Fruit fly (Drosophila melanogaster) whole organism, embryonic: ENCODE data around the gene Gr39a.
A peak's percentile ranks its signal among the peaks of the same experiment; 100 is the strongest.

Experiments
- Ada2b ChIP-seq: fragments of 200-800 bp; sonication (Bioruptor generic); IDR thresholded peaks from 2 replicates; pipeline ENCODE4 v1.3.6; 2022; ENCODE audit warnings: missing biosample characterization, missing genetic modification characterization
- CG11695 ChIP-seq: fragments of 200-800 bp; sonication (Bioruptor generic); IDR thresholded peaks from 3 replicates; pipeline ENCODE4 v1.3.6; 2022; ENCODE audit warnings: missing biosample characterization, missing genetic modification characterization
- CG11696 ChIP-seq: fragments of 200-800 bp; sonication (Bioruptor generic); IDR thresholded peaks from 2 replicates; pipeline ENCODE4 v1.3.6; 2022; ENCODE audit warnings: missing biosample characterization, missing genetic modification characterization
- CG12155 ChIP-seq: fragments of 200-800 bp; sonication (Bioruptor generic); optimal IDR thresholded peaks from 3 replicates; lab custom pipeline; 2016; ENCODE audit warnings: missing biosample characterization, missing genetic modification characterization
- CG12769 ChIP-seq: fragments of 200-800 bp; sonication (Bioruptor generic); optimal IDR thresholded peaks from 2 replicates; lab custom pipeline; 2019; ENCODE audit warnings: missing biosample characterization, mild to moderate bottlenecking, missing genetic modification characterization, moderate library complexity
- CG13287 ChIP-seq: fragments of 200-800 bp; sonication (Bioruptor generic); IDR thresholded peaks from 2 replicates; pipeline ENCODE4 v1.3.6; 2022; ENCODE audit warnings: missing biosample characterization, missing genetic modification characterization; ENCODE audit not compliant: partially characterized antibody
- CG13296 ChIP-seq: fragments of 200-800 bp; sonication (Bioruptor generic); optimal IDR thresholded peaks from 3 replicates; lab custom pipeline; 2018; ENCODE audit warnings: missing biosample characterization, mild to moderate bottlenecking, missing genetic modification characterization
- CG13894 ChIP-seq: fragments of 200-800 bp; sonication (Bioruptor generic); optimal IDR thresholded peaks from 3 replicates; lab custom pipeline; 2018; ENCODE audit warnings: missing biosample characterization, mild to moderate bottlenecking, missing genetic modification characterization, moderate library complexity
- CG14441 ChIP-seq: fragments of 200-800 bp; sonication (Bioruptor generic); IDR thresholded peaks from 2 replicates; pipeline ENCODE4 v1.3.6; 2022; ENCODE audit warnings: missing biosample characterization, missing genetic modification characterization
- CG1529 ChIP-seq: fragments of 200-800 bp; sonication (Bioruptor generic); optimal IDR thresholded peaks from 3 replicates; lab custom pipeline; 2018; ENCODE audit warnings: missing biosample characterization, missing genetic modification characterization
- CG17359 ChIP-seq: fragments of 200-800 bp; sonication (Bioruptor generic); optimal IDR thresholded peaks from 3 replicates; lab custom pipeline; 2018; ENCODE audit warnings: missing biosample characterization, mild to moderate bottlenecking, missing genetic modification characterization, moderate library complexity
- CG17361 ChIP-seq: fragments of 200-800 bp; sonication (Bioruptor generic); IDR thresholded peaks from 3 replicates; pipeline ENCODE4 v1.3.6; 2022; ENCODE audit warnings: missing biosample characterization, missing genetic modification characterization
- CG1792 ChIP-seq: fragments of 200-800 bp; sonication (Bioruptor generic); optimal IDR thresholded peaks from 2 replicates; lab custom pipeline; 2016; ENCODE audit warnings: missing biosample characterization, missing genetic modification characterization
- CG2199 ChIP-seq: fragments of 200-800 bp; sonication (Bioruptor generic); IDR thresholded peaks from 3 replicates; pipeline ENCODE4 v1.3.6; 2022; ENCODE audit warnings: missing biosample characterization, missing genetic modification characterization
- CG2678 ChIP-seq: fragments of 200-800 bp; sonication (Bioruptor generic); optimal IDR thresholded peaks from 3 replicates; lab custom pipeline; 2019; ENCODE audit warnings: missing biosample characterization, mild to moderate bottlenecking, missing genetic modification characterization, moderate library complexity
- CG31441 ChIP-seq: fragments of 200-800 bp; sonication (Bioruptor generic); IDR thresholded peaks from 2 replicates; pipeline ENCODE4 v1.3.6; 2022; ENCODE audit warnings: missing biosample characterization, missing genetic modification characterization
- CG32532 ChIP-seq: fragments of 200-800 bp; sonication (Bioruptor generic); IDR thresholded peaks from 2 replicates; pipeline ENCODE4 v1.3.6; 2022; ENCODE audit warnings: missing biosample characterization, missing genetic modification characterization
- CG32767 ChIP-seq: fragments of 200-800 bp; sonication (Bioruptor generic); IDR thresholded peaks from 2 replicates; pipeline ENCODE4 v1.3.6; 2022; ENCODE audit warnings: missing biosample characterization, missing genetic modification characterization
- CG34376 ChIP-seq: fragments of 200-800 bp; sonication (Bioruptor generic); optimal IDR thresholded peaks from 2 replicates; lab custom pipeline; 2018; ENCODE audit warnings: missing biosample characterization, mild to moderate bottlenecking, missing genetic modification characterization
- CG4424 ChIP-seq: fragments of 200-800 bp; sonication (Bioruptor generic); optimal IDR thresholded peaks from 3 replicates; lab custom pipeline; 2016; ENCODE audit warnings: missing biosample characterization, missing genetic modification characterization
- CG6689 ChIP-seq: fragments of 200-800 bp; sonication (Bioruptor generic); IDR thresholded peaks from 2 replicates; pipeline ENCODE4 v1.3.6; 2022; ENCODE audit warnings: missing biosample characterization, missing genetic modification characterization
- CG6765 ChIP-seq: fragments of 200-800 bp; sonication (Bioruptor generic); optimal IDR thresholded peaks from 3 replicates; lab custom pipeline; 2017; ENCODE audit warnings: missing biosample characterization, mild to moderate bottlenecking, missing genetic modification characterization
- CG7372 ChIP-seq: fragments of 200-800 bp; sonication (Bioruptor generic); IDR thresholded peaks from 2 replicates; pipeline ENCODE4 v1.3.6; 2022; ENCODE audit warnings: missing biosample characterization, missing genetic modification characterization
- CG7987 ChIP-seq: fragments of 200-800 bp; sonication (Bioruptor generic); optimal IDR thresholded peaks from 2 replicates; lab custom pipeline; 2018; ENCODE audit warnings: missing biosample characterization, mild to moderate bottlenecking, missing genetic modification characterization, moderate library complexity
- CG8290 ChIP-seq, 3 experiments: fragments of 200-800 bp; sonication (Bioruptor generic); optimal IDR thresholded peaks; 2 replicates each; lab custom pipeline; 2016 to 2019; ENCODE audit warnings: missing biosample characterization in 3 of 3, missing genetic modification characterization in 3 of 3, mild to moderate bottlenecking in 2 of 3, moderate library complexity in 1 of 3
- Deaf1 ChIP-seq: fragments of 200-800 bp; optimal IDR thresholded peaks from 3 replicates; lab custom pipeline; 2019; ENCODE audit warnings: missing biosample characterization, mild to moderate bottlenecking, missing genetic modification characterization, moderate library complexity
- Drgx ChIP-seq: fragments of 200-800 bp; sonication (Bioruptor generic); IDR thresholded peaks from 2 replicates; pipeline ENCODE4 v1.3.6; 2022; ENCODE audit warnings: missing biosample characterization, missing genetic modification characterization
- Hmx ChIP-seq: fragments of 200-800 bp; sonication (Bioruptor generic); optimal IDR thresholded peaks from 2 replicates; lab custom pipeline; 2016; ENCODE audit warnings: missing biosample characterization, missing genetic modification characterization
- Hr39 ChIP-seq: fragments of >200 bp; optimal IDR thresholded peaks from 2 replicates; lab custom pipeline; 2017
- MBD-R2 ChIP-seq: fragments of 200-800 bp; sonication (Bioruptor generic); IDR thresholded peaks from 2 replicates; pipeline ENCODE4 v1.3.6; 2022; ENCODE audit warnings: missing biosample characterization, missing genetic modification characterization
- Meics ChIP-seq: fragments of 200-800 bp; sonication (Bioruptor generic); optimal IDR thresholded peaks from 2 replicates; lab custom pipeline; 2017; ENCODE audit warnings: missing biosample characterization, mild to moderate bottlenecking, missing genetic modification characterization
- Neu2 ChIP-seq: fragments of 200-800 bp; sonication (Bioruptor generic); optimal IDR thresholded peaks from 3 replicates; lab custom pipeline; 2016; ENCODE audit warnings: missing biosample characterization, missing genetic modification characterization, borderline replicate concordance
- Nf-YB ChIP-seq: fragments of 200-800 bp; sonication (Bioruptor generic); optimal IDR thresholded peaks from 3 replicates; lab custom pipeline; 2019; ENCODE audit warnings: missing biosample characterization, mild to moderate bottlenecking, missing genetic modification characterization, moderate library complexity
- Nf-YC ChIP-seq: fragments of 200-800 bp; optimal IDR thresholded peaks from 3 replicates; lab custom pipeline; 2019; ENCODE audit warnings: missing biosample characterization, mild to moderate bottlenecking, missing genetic modification characterization, moderate library complexity
- Scr ChIP-seq: fragments of 200-800 bp; sonication (Bioruptor generic); IDR thresholded peaks from 2 replicates; pipeline ENCODE4 v1.3.6; 2022; ENCODE audit warnings: missing biosample characterization, missing genetic modification characterization; ENCODE audit not compliant: partially characterized antibody
- Sox100B ChIP-seq: fragments of 200-800 bp; sonication (Bioruptor generic); optimal IDR thresholded peaks from 3 replicates; lab custom pipeline; 2018; ENCODE audit warnings: missing biosample characterization, mild to moderate bottlenecking, missing genetic modification characterization
- ase ChIP-seq: fragments of 200-800 bp; sonication (Bioruptor generic); IDR thresholded peaks from 3 replicates; pipeline ENCODE4 v1.3.6; 2022; ENCODE audit warnings: missing biosample characterization, missing genetic modification characterization
- bcd ChIP-seq: fragments of 200-800 bp; sonication (Bioruptor generic); optimal IDR thresholded peaks from 2 replicates; lab custom pipeline; 2017; ENCODE audit warnings: missing biosample characterization, mild to moderate bottlenecking, missing genetic modification characterization
- bigmax ChIP-seq: fragments of 200-800 bp; sonication (Bioruptor generic); optimal IDR thresholded peaks from 2 replicates; lab custom pipeline; 2018; ENCODE audit warnings: missing biosample characterization, mild to moderate bottlenecking, missing genetic modification characterization
- chinmo ChIP-seq: fragments of 200-800 bp; sonication (Bioruptor generic); IDR thresholded peaks from 4 replicates; pipeline ENCODE4 v1.3.6; 2022; ENCODE audit warnings: missing biosample characterization, missing genetic modification characterization; ENCODE audit not compliant: partially characterized antibody
- dmrt99B ChIP-seq: fragments of 200-800 bp; sonication (Bioruptor generic); optimal IDR thresholded peaks from 2 replicates; lab custom pipeline; 2018; ENCODE audit warnings: missing biosample characterization, mild to moderate bottlenecking, missing genetic modification characterization, moderate library complexity
- grn ChIP-seq: fragments of 200-800 bp; sonication (Bioruptor generic); optimal IDR thresholded peaks from 3 replicates; lab custom pipeline; 2017; ENCODE audit warnings: missing biosample characterization, missing genetic modification characterization
- hb ChIP-seq: fragments of 200-800 bp; sonication (Bioruptor generic); IDR thresholded peaks from 3 replicates; pipeline ENCODE4 v1.3.6; 2022; ENCODE audit warnings: missing biosample characterization, missing genetic modification characterization; ENCODE audit not compliant: partially characterized antibody
- ind ChIP-seq: fragments of 200-800 bp; sonication (Bioruptor generic); optimal IDR thresholded peaks from 3 replicates; lab custom pipeline; 2016; ENCODE audit warnings: missing biosample characterization, missing genetic modification characterization
- lab ChIP-seq: fragments of 200-800 bp; sonication (Bioruptor generic); optimal IDR thresholded peaks from 3 replicates; lab custom pipeline; 2017; ENCODE audit warnings: missing biosample characterization, missing genetic modification characterization, mild to moderate bottlenecking, moderate library complexity, missing genetic modification reagents
- nerfin-2 ChIP-seq: fragments of 200-800 bp; sonication (Bioruptor generic); IDR thresholded peaks from 2 replicates; pipeline ENCODE4 v1.3.6; 2022; ENCODE audit warnings: missing biosample characterization, missing genetic modification characterization; ENCODE audit not compliant: partially characterized antibody
- pros ChIP-seq: fragments of 200-800 bp; sonication (Bioruptor generic); optimal IDR thresholded peaks from 3 replicates; lab custom pipeline; 2019; ENCODE audit warnings: missing biosample characterization, mild to moderate bottlenecking, missing genetic modification characterization, moderate library complexity
- rib ChIP-seq: fragments of 200-800 bp; sonication (Bioruptor generic); IDR thresholded peaks from 2 replicates; pipeline ENCODE4 v1.3.6; 2022; ENCODE audit warnings: missing biosample characterization, missing genetic modification characterization
- sens ChIP-seq: fragments of 200-800 bp; sonication (Bioruptor generic); peaks from one replicate; lab custom pipeline; 2016; ENCODE audit warnings: missing biosample characterization, missing genetic modification characterization
- stc ChIP-seq: fragments of 200-800 bp; sonication (Bioruptor generic); IDR thresholded peaks from 2 replicates; pipeline ENCODE4 v1.3.6; 2022; ENCODE audit warnings: missing biosample characterization, missing genetic modification characterization

Gr39a gene

dm6 chr2L:21313909-21314400, 23.4 kb downstream of the Gr39a start, which contains the start of gene CG46314 (continued):
- TF ChIP-seq CG17359 (tag; lab: Kevin White, UChicago) (no peak), ind (peak; percentile 25), CG14441 (GFP tag; lab: Robert Waterston, UW) (peak; percentile 45; the same call in 1 of the 2 replicates), CG13287 (GFP tag; lab: Robert Waterston, UW) (peak; percentile 50; the same call in 1 of the 2 replicates), CG2199 (GFP tag; lab: Robert Waterston, UW) (0 out of 3 replicates have a peak, but pooled peaks have one; percentile 64), CG32767 (GFP tag; lab: Robert Waterston, UW) (no peak), CG7987 (GFP tag; lab: Kevin White, UChicago) (peak; percentile 34), CG4424 (GFP tag; lab: Kevin White, UChicago) (peak; percentile 24), Meics (GFP tag; lab: Kevin White, UChicago) (peak; percentile 37), bigmax (GFP tag; lab: Kevin White, UChicago) (no peak), hb (GFP tag; lab: Robert Waterston, UW) (no peak), Ada2b (peak; percentile 30; the same call in 1 of the 2 replicates), Hr39 (no peak), CG11696 (GFP tag; lab: Robert Waterston, UW) (no peak), grn (GFP tag; lab: Kevin White, UChicago) (peak; percentile 83), Neu2 (GFP tag; lab: Kevin White, UChicago) (no peak), Scr (no peak), bcd (GFP tag; lab: Kevin White, UChicago) (peak; percentile 15), CG12769 (tag; lab: Kevin White, UChicago) (peak; percentile 11), Drgx (GFP tag; lab: Robert Waterston, UW) (peak; percentile 78), CG31441 (GFP tag; lab: Robert Waterston, UW) (peak; percentile 30; the same call in 1 of the 2 replicates), pros (peak; percentile 7), CG17361 (0 out of 3 replicates have a peak, but pooled peaks have one; percentile 39), CG7372 (GFP tag; lab: Robert Waterston, UW) (no peak), Nf-YC (tag; lab: Kevin White, UChicago) (peak; percentile 7), Nf-YB (no peak), CG34376 (GFP tag; lab: Kevin White, UChicago) (peak; percentile 79), lab (GFP tag; lab: Kevin White, UChicago) (peak; percentile 48), chinmo (GFP tag; lab: Robert Waterston, UW) (peak; percentile 93), CG13296 (GFP tag; lab: Kevin White, UChicago) (peak; percentile 2), CG1792 (GFP tag; lab: Kevin White, UChicago) (no peak), CG6765 (peak; percentile 51), dmrt99B (tag; lab: Kevin White, UChicago) (peak; percentile 56), CG12155 (GFP tag; lab: Kevin White, UChicago) (no peak), CG1529 (GFP tag; lab: Kevin White, UChicago) (no peak), rib (GFP tag; lab: Robert Waterston, UW) (no peak), Hmx (GFP tag; lab: Kevin White, UChicago) (no peak), ase (no peak), CG6689 (GFP tag; lab: Robert Waterston, UW) (no peak), CG13894 (tag; lab: Kevin White, UChicago) (peak; percentile 38), CG8290 (GFP tag; optimal IDR thresholded peaks at IDR 0.05; lab: Kevin White, UChicago) (no peak), CG8290 (tag; optimal IDR thresholded peaks at IDR 0.05; lab: Kevin White, UChicago) (no peak), Sox100B (peak; percentile 31), CG2678 (tag; lab: Kevin White, UChicago) (peak; percentile 55), Deaf1 (tag; lab: Kevin White, UChicago) (peak; percentile 39), MBD-R2 (no peak), CG32532 (GFP tag; lab: Robert Waterston, UW) (peak; percentile 58; the same call in 1 of the 2 replicates), stc (no peak), sens (GFP tag; lab: Kevin White, UChicago) (peak; percentile 39), nerfin-2 (GFP tag; lab: Robert Waterston, UW) (0 out of 2 replicates have a peak, but pooled peaks have one; percentile 31), CG11695 (GFP tag; lab: Robert Waterston, UW) (0 out of 3 replicates have a peak, but pooled peaks have one; percentile 50)
